Worm (Caenorhabditis elegans) whole organism, young adult: ENCODE measurements around the gene evl-20.

Source experiments
- B0261.1 ChIP-seq: sonication (generic microtip); optimal IDR thresholded peaks from 2 replicates; lab custom pipeline; 2016; ENCODE audit warnings: mild to moderate bottlenecking, missing genetic modification characterization, moderate library complexity, missing compliant biosample characterization
- F23B12.7 ChIP-seq: sonication (generic microtip); optimal IDR thresholded peaks from 2 replicates; lab custom pipeline; 2017; ENCODE audit warnings: missing genetic modification characterization, mild to moderate bottlenecking, missing compliant biosample characterization, antibody characterized with exemption, moderate library complexity; ENCODE audit not compliant: insufficient read depth
- Y95B8A.8 ChIP-seq: fragments of 200-800 bp; sonication (Bioruptor generic); IDR thresholded peaks from 2 replicates; pipeline ENCODE4 v1.3.6; 2022; ENCODE audit warnings: missing genetic modification reagents, missing genetic modification characterization, missing compliant biosample characterization
- akir-1 ChIP-seq: fragments of 200-800 bp; sonication (Bioruptor generic); optimal IDR thresholded peaks from 2 replicates; lab custom pipeline; 2018; ENCODE audit warnings: mild to moderate bottlenecking, missing genetic modification characterization, moderate library complexity, missing compliant biosample characterization
- ama-1 ChIP-seq, 3 experiments: fragments of 150-350 bp in 1 of 3; sonication (generic microtip) in 2 of 3; optimal IDR thresholded peaks; 2 replicates each; lab custom pipeline; 2014 to 2018; ENCODE audit warnings: missing biosample characterization in 2 of 3, missing genetic modification characterization in 2 of 3, missing genetic modification reagents in 2 of 3
- cebp-2 ChIP-seq: fragments of 200-800 bp; sonication (Bioruptor generic); IDR thresholded peaks from 2 replicates; pipeline ENCODE4 v1.3.6; 2022; ENCODE audit warnings: missing genetic modification characterization, missing compliant biosample characterization
- hlh-26 ChIP-seq: fragments of 200-800 bp; sonication (Bioruptor generic); conservative IDR thresholded peaks from 2 replicates; pipeline ENCODE4 v1.3.6; 2022; ENCODE audit warnings: missing genetic modification reagents, missing genetic modification characterization, missing compliant biosample characterization
- hsf-1 ChIP-seq: fragments of 200-800 bp; sonication (Bioruptor generic); IDR thresholded peaks from 2 replicates; pipeline ENCODE4 v1.3.6; 2022; ENCODE audit warnings: missing genetic modification reagents, missing genetic modification characterization, missing compliant biosample characterization
- lin-35 ChIP-seq, 3 experiments: fragments of 150-350 bp in 2 of 3; sonication (generic microtip) in 1 of 3; optimal IDR thresholded peaks; 2 replicates each; lab custom pipeline; 2014 to 2018; ENCODE audit warnings: missing biosample characterization in 3 of 3, missing genetic modification characterization in 3 of 3, missing genetic modification reagents in 3 of 3
- lin-54 ChIP-seq: fragments of 200-800 bp; sonication (Bioruptor generic); optimal IDR thresholded peaks from 2 replicates; lab custom pipeline; 2018; ENCODE audit warnings: mild to moderate bottlenecking, missing genetic modification characterization, missing compliant biosample characterization
- nhr-90 ChIP-seq: sonication (generic microtip); optimal IDR thresholded peaks from 2 replicates; lab custom pipeline; 2016; ENCODE audit warnings: missing genotype, mild to moderate bottlenecking, missing genetic modification characterization, missing compliant biosample characterization
- unc-130 ChIP-seq: sonication (generic microtip); optimal IDR thresholded peaks from 2 replicates; lab custom pipeline; 2016; ENCODE audit warnings: missing genetic modification reagents, missing genetic modification characterization, missing compliant biosample characterization

DNA sequence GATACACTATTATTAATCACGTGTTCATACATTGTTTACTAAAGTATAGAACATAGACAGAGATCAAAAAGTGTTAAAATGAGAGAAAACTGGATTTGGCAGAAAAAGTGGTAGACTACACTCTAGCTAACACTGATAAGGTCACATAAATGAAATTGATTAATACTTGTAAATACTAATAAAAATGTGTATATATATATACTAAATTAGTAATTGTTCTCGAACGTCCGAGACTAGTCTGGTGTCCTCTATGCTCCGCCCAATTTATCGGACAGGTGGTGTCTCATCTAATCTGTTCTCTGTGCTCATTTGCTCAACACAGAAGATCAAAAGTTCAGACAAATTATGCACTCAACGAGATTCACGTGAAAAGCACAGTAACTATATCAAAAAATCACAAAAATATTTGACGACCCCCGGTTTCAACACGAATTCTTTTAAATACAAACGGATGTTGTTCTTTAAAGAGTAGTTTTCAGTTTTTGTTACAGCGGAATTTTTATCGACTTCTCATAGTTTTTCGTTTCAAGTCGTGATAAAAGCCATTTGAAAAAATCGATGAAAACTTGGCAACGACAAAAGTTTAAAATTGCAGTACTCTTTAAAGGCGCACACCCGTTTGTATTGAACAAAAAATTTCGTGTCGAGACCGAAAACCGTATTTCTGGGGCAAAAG is 37.1 kb downstream of the evl-20 start:
- TF ChIP-seq akir-1 (GFP tag; lab: Kevin White, UChicago) (no peak), cebp-2 (GFP tag; lab: Robert Waterston, UW) (no peak), hsf-1 (peak; percentile 81), unc-130 (GFP tag; lab: Kevin White, UChicago) (no peak), ama-1 (optimal IDR thresholded peaks at IDR 0.05; lab: Kevin White, UChicago) (no peak), ama-1 (GFP tag; optimal IDR thresholded peaks at IDR 0.05; lab: Kevin White, UChicago) (no peak), hlh-26 (GFP tag; lab: Robert Waterston, UW) (no peak), B0261.1 (tag; lab: Kevin White, UChicago) (no peak), lin-54 (GFP tag; lab: Kevin White, UChicago) (no peak), Y95B8A.8 (no peak), lin-35 (GFP tag; optimal IDR thresholded peaks at IDR 0.05; lab: Kevin White, UChicago) (no peak), F23B12.7 (tag; lab: Kevin White, UChicago) (peak; percentile 19), nhr-90 (tag; lab: Kevin White, UChicago) (no peak)
